Worm (Caenorhabditis elegans): ENCODE measurements around the gene tag-314.

Gene tag-314

ce11 chrV:10472901-10473774 is 44.6 kb upstream of the tag-314 start:
- TF ChIP-seq C08G9.2 (tag; optimal IDR thresholded peaks at IDR 0.05) (no peak), unc-3 (GFP tag; conservative IDR thresholded peaks at IDR 0.05) (no peak), unc-3 (tag; optimal IDR thresholded peaks at IDR 0.05) (no peak), ceh-9 (tag; optimal IDR thresholded peaks at IDR 0.05) (no peak), pat-9 (tag; optimal IDR thresholded peaks at IDR 0.05) (no peak), C38D4.7 (GFP tag; optimal IDR thresholded peaks at IDR 0.05) (no peak), tbx-2 (tag; optimal IDR thresholded peaks at IDR 0.05) (no peak), gmeb-2 (tag; optimal IDR thresholded peaks at IDR 0.05) (no peak), pha-2 (tag; optimal IDR thresholded peaks at IDR 0.05) (no peak), mec-3 (tag; optimal IDR thresholded peaks at IDR 0.05; ENCODE audit: borderline replicate concordance) (no peak), ceh-22 (tag; optimal IDR thresholded peaks at IDR 0.05) (no peak), sox-4 (tag; optimal IDR thresholded peaks at IDR 0.05) (no peak), sdc-2 (tag; optimal IDR thresholded peaks at IDR 0.05) (no peak), nhr-232 (tag; optimal IDR thresholded peaks at IDR 0.05) (no peak), unc-86 (tag; optimal IDR thresholded peaks at IDR 0.05) (no peak), eyg-1 (tag; optimal IDR thresholded peaks at IDR 0.05) (no peak), ceh-2 (tag; optimal IDR thresholded peaks at IDR 0.05) (no peak), nhr-11 (tag; optimal IDR thresholded peaks at IDR 0.05) (no peak), ceh-48 (tag; optimal IDR thresholded peaks at IDR 0.05) (no peak), F13H6.1 (tag; optimal IDR thresholded peaks at IDR 0.05) (no peak), Y22D7AL.16 (tag; optimal IDR thresholded peaks at IDR 0.05) (no peak)

ce11 chrV:10471007-10471406 is 42.5 kb upstream of the tag-314 start:
- TF ChIP-seq zip-5 (tag; optimal IDR thresholded peaks at IDR 0.05) (no peak), eyg-1 (tag; optimal IDR thresholded peaks at IDR 0.05) (no peak), ceh-30 (tag; optimal IDR thresholded peaks at IDR 0.05) (no peak), pax-1 (tag; optimal IDR thresholded peaks at IDR 0.05) (no peak), Y22D7AL.16 (tag; optimal IDR thresholded peaks at IDR 0.05) (no peak), rnt-1 (tag; optimal IDR thresholded peaks at IDR 0.05) (no peak), odd-2 (tag; optimal IDR thresholded peaks at IDR 0.05) (no peak)

- TF ChIP-seq ceh-14 (tag; optimal IDR thresholded peaks at IDR 0.05): no peak
- no peak for TF ChIP-seq ceh-19 (GFP tag; optimal IDR thresholded peaks at IDR 0.05)
- no peak for TF ChIP-seq hlh-15 (tag; optimal IDR thresholded peaks at IDR 0.05)
Measured at ce11 chrV:10469845-10470244, 41.3 kb upstream of the tag-314 start.

- TF ChIP-seq C08G9.2 (tag; optimal IDR thresholded peaks at IDR 0.05) (no peak), ceh-9 (tag; optimal IDR thresholded peaks at IDR 0.05) (no peak), fax-1 (tag; optimal IDR thresholded peaks at IDR 0.05) (no peak), eyg-1 (tag; optimal IDR thresholded peaks at IDR 0.05) (no peak), gmeb-2 (tag; optimal IDR thresholded peaks at IDR 0.05) (no peak), ttx-3 (tag; optimal IDR thresholded peaks at IDR 0.05) (no peak), syd-9 (tag; optimal IDR thresholded peaks at IDR 0.05) (no peak), odd-2 (tag; optimal IDR thresholded peaks at IDR 0.05) (no peak), ceh-22 (tag; optimal IDR thresholded peaks at IDR 0.05) (no peak), ceh-24 (tag; optimal IDR thresholded peaks at IDR 0.05) (no peak), ceh-2 (tag; optimal IDR thresholded peaks at IDR 0.05) (no peak), ceh-31 (tag; optimal IDR thresholded peaks at IDR 0.05) (no peak), nhr-232 (tag; optimal IDR thresholded peaks at IDR 0.05) (no peak), K02D7.2 (tag; optimal IDR thresholded peaks at IDR 0.05) (no peak), pqm-1 (tag; optimal IDR thresholded peaks at IDR 0.05) (no peak), elt-2 (tag; optimal IDR thresholded peaks at IDR 0.05) (no peak), nhr-11 (tag; optimal IDR thresholded peaks at IDR 0.05) (no peak), mec-3 (tag; optimal IDR thresholded peaks at IDR 0.05; ENCODE audit: borderline replicate concordance) (no peak), unc-42 (tag; optimal IDR thresholded peaks at IDR 0.05) (no peak)
Measured at ce11 chrV:10468709-10469108, 40.2 kb upstream of the tag-314 start.
